Fruit fly (Drosophila melanogaster) whole organism, pupa: ENCODE measurements around the gene eIF4E5.
A peak's percentile ranks its signal among the peaks of the same experiment; 100 is the strongest.

Experiments
- CG10348 ChIP-seq: fragments of 200-800 bp; sonication (Bioruptor generic); IDR thresholded peaks from 2 replicates; pipeline ENCODE4 v1.3.6; 2022; ENCODE audit warnings: missing biosample characterization, missing genetic modification characterization
- CG15710 ChIP-seq: fragments of 200-800 bp; sonication (Bioruptor generic); optimal IDR thresholded peaks from 2 replicates; lab custom pipeline; 2018; ENCODE audit warnings: missing biosample characterization, mild to moderate bottlenecking, missing genetic modification characterization, moderate library complexity
- CG4496 ChIP-seq: fragments of 200-800 bp; sonication (Bioruptor generic); IDR thresholded peaks from 3 replicates; pipeline ENCODE4 v1.3.6; 2022; ENCODE audit warnings: missing biosample characterization, missing genetic modification characterization
- CG8159 ChIP-seq: fragments of 200-800 bp; sonication (Bioruptor generic); optimal IDR thresholded peaks from 3 replicates; lab custom pipeline; 2018; ENCODE audit warnings: missing biosample characterization, mild to moderate bottlenecking, missing genetic modification characterization, moderate library complexity
- CG8301 ChIP-seq: fragments of 200-800 bp; sonication (Bioruptor generic); optimal IDR thresholded peaks from 2 replicates; lab custom pipeline; 2018; ENCODE audit warnings: missing biosample characterization, mild to moderate bottlenecking, missing genetic modification characterization
- D1 ChIP-seq: fragments of 200-800 bp; sonication (Bioruptor generic); optimal IDR thresholded peaks from 2 replicates; lab custom pipeline; 2018; ENCODE audit warnings: missing biosample characterization, mild to moderate bottlenecking, missing genetic modification characterization, moderate library complexity
- EcR ChIP-seq: fragments of 200-800 bp; sonication (Bioruptor generic); optimal IDR thresholded peaks from 3 replicates; lab custom pipeline; 2019; ENCODE audit warnings: missing biosample characterization, missing genetic modification characterization, mild to moderate bottlenecking, moderate library complexity, missing genetic modification reagents
- Ets98B ChIP-seq: fragments of 200-800 bp; sonication (Bioruptor generic); IDR thresholded peaks from 2 replicates; pipeline ENCODE4 v1.3.6; 2022; ENCODE audit warnings: missing biosample characterization, missing genetic modification characterization
- Pif1A ChIP-seq: fragments of 200-800 bp; sonication (Bioruptor generic); optimal IDR thresholded peaks from 3 replicates; lab custom pipeline; 2016; ENCODE audit warnings: missing biosample characterization, missing genetic modification characterization
- Pif1B ChIP-seq: fragments of 200-800 bp; sonication (Bioruptor generic); optimal IDR thresholded peaks from 3 replicates; lab custom pipeline; 2016; ENCODE audit warnings: missing biosample characterization, missing genetic modification characterization
- Snoo ChIP-seq: fragments of 200-800 bp; sonication (Bioruptor generic); optimal IDR thresholded peaks from 3 replicates; lab custom pipeline; 2017; ENCODE audit warnings: missing biosample characterization, mild to moderate bottlenecking, missing genetic modification characterization, inconsistent platforms
- fd96Ca ChIP-seq: fragments of 200-800 bp; sonication (Bioruptor generic); IDR thresholded peaks from 3 replicates; pipeline ENCODE4 v1.3.6; 2022; ENCODE audit warnings: missing biosample characterization, missing genetic modification characterization
- gl ChIP-seq: fragments of 200-800 bp; sonication (Bioruptor generic); optimal IDR thresholded peaks from 2 replicates; lab custom pipeline; 2018; ENCODE audit warnings: missing biosample characterization, mild to moderate bottlenecking, missing genetic modification characterization
- rn ChIP-seq: fragments of 200-800 bp; sonication (Bioruptor generic); IDR thresholded peaks from 2 replicates; pipeline ENCODE4 v1.3.6; 2022; ENCODE audit warnings: missing biosample characterization, missing genetic modification characterization

DNA sequence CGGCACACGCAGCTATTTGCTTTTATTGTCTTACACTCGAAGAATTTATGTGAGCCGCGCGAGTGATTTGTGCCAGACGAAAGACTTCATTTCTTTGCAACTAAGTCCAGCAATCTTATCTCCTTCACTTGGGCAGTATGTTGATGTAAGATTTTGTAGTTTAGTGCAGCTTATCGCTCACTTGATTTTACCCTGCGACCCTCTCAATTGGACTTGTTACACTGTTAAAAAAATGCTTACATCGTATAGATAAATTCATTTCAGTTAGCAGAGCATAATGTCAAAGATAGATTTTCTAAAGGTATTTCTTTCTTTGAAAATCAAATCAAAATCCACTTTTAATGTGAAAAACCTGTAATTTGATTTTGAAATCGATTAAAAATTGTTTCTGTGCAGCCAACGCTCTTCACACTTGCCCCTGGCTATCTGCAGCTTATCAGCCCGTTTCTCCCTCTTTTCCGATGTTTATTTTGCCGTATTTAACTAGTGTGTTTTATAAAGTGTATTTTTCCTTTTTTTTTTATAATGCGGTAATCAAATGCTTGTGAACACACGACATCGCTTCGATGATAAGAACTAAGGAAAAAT, 43.8 kb upstream of the eIF4E5 start:
- TF ChIP-seq CG8159 (tag; lab: Kevin White, UChicago) (peak; percentile 73), EcR (no peak), Pif1B (GFP tag; lab: Kevin White, UChicago) (peak; percentile 34), D1 (tag; lab: Kevin White, UChicago) (no peak), gl (tag; lab: Kevin White, UChicago) (no peak), CG15710 (tag; lab: Kevin White, UChicago) (peak; percentile 55), CG4496 (peak; percentile 85), Pif1A (GFP tag; lab: Kevin White, UChicago) (peak; percentile 67), CG10348 (GFP tag; lab: Robert Waterston, UW) (peak; percentile 50; the same call in 1 of the 2 replicates), fd96Ca (GFP tag; lab: Robert Waterston, UW) (peak; percentile 78), rn (peak; percentile 54), Snoo (tag; lab: Kevin White, UChicago) (no peak), CG8301 (peak; percentile 87), Ets98B (GFP tag; lab: Robert Waterston, UW) (peak; percentile 80)
